Worm (Caenorhabditis elegans): Measurements from ENCODE around the gene Y57G11C.43.

Y57G11C.43 gene

DNA sequence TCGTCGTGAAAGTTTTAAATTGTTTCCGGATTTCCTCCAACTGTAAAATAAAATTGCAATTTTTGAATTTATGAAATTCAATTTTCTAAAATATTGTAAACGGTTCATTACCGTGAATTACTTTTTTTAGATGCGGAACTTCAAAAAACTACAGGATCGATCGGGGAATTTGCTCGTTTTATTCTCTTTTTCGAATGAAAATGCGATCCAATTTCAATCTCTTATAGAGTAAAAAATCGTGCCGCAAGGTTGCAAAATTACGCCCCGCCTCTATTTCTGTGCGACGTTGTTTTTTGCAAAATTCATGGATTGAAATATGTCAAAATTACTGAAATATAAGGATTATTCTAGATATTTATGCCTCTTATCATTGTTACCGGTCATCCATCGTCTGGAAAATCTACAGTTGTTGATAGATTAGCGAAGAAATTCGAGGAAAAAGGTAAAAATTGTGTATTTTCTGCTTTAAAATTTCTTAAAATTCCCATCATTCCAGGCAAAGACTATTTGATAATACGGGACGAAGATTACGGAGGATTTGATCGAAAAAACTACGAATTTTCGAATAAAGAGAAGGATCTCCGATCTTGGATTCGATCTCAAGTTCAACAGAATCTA is at the start of gene Y57G11C.43:
Y57G11C.43 (plus strand) TSS at position 224 of the 618 bp plus-strand sequence.
- TF ChIP-seq lin-14 (GFP tag; optimal IDR thresholded peaks at IDR 0.05) = no peak
- no peak for TF ChIP-seq elt-2 (tag; optimal IDR thresholded peaks at IDR 0.05)
- no peak for TF ChIP-seq ama-1 (optimal IDR thresholded peaks at IDR 0.05)
- TF ChIP-seq mep-1 (tag; optimal IDR thresholded peaks at IDR 0.05) = no peak
- no peak for TF ChIP-seq aly-2 (tag; optimal IDR thresholded peaks at IDR 0.05)
- TF ChIP-seq nhr-11 (tag; optimal IDR thresholded peaks at IDR 0.05) = no peak
- no peak for TF ChIP-seq nhr-85 (tag)
- TF ChIP-seq irx-1 (tag; optimal IDR thresholded peaks at IDR 0.05) = no peak
- TF ChIP-seq lir-3 (tag; optimal IDR thresholded peaks at IDR 0.05; ENCODE audit: poor library complexity) = no peak
- TF ChIP-seq ceh-8 (GFP tag; optimal IDR thresholded peaks at IDR 0.05) = no peak
- no peak for TF ChIP-seq pag-3 (tag; optimal IDR thresholded peaks at IDR 0.05; ENCODE audit: borderline replicate concordance, insufficient read depth)
- no peak for TF ChIP-seq efl-1 (optimal IDR thresholded peaks at IDR 0.05)
- TF ChIP-seq efl-1 (GFP tag; optimal IDR thresholded peaks at IDR 0.05 in 1 of 2) = no peak
- TF ChIP-seq sptf-1 (tag; optimal IDR thresholded peaks at IDR 0.05) = no peak
- TF ChIP-seq nhr-71 (tag; optimal IDR thresholded peaks at IDR 0.05) = no peak
- TF ChIP-seq ets-5 (GFP tag; IDR thresholded peaks at IDR 0.05) = no peak
- no peak for TF ChIP-seq fkh-4 (tag; optimal IDR thresholded peaks at IDR 0.05; ENCODE audit: borderline replicate concordance)
- no peak for TF ChIP-seq unc-62 (GFP tag; optimal IDR thresholded peaks at IDR 0.05)

DNA sequence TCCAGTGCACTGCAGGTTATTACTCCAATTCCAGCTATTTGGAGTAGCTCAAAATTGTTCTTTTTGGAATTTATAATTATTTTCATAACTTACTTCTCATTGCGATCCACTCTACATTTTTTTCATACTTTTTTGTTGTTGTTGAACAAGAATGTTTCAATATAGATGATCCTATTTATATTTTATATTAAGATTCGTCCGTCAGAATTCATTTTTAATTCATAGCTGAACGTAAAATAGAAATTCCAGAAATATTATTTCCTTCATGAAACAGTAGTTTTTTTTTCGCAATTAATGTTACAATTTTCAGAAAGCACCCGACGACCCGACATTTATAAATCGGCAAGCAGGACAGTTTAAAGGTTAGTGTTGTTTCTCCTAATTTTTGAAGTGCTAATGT is 41.0 kb upstream of the Y57G11C.43 start, which contains the start of gene Y57G11C.42:
Y57G11C.42 (plus strand) TSS at position 301 of the 400 bp plus-strand sequence.
- TF ChIP-seq unc-62 (GFP tag; optimal IDR thresholded peaks at IDR 0.05) (no peak), vab-15 (tag; optimal IDR thresholded peaks at IDR 0.05) (no peak), C34B4.2 (tag; optimal IDR thresholded peaks at IDR 0.05) (no peak), nhr-11 (tag; optimal IDR thresholded peaks at IDR 0.05) (no peak), ces-1 (GFP tag; optimal IDR thresholded peaks at IDR 0.05) (no peak), lsy-2 (tag; optimal IDR thresholded peaks at IDR 0.05) (no peak), lin-14 (GFP tag; optimal IDR thresholded peaks at IDR 0.05) (no peak), hpl-2 (GFP tag; optimal IDR thresholded peaks at IDR 0.05) (no peak), aly-2 (tag; optimal IDR thresholded peaks at IDR 0.05) (no peak), nhr-84 (tag; optimal IDR thresholded peaks at IDR 0.05) (no peak), swsn-7 (tag; optimal IDR thresholded peaks at IDR 0.05) (no peak), mep-1 (tag; optimal IDR thresholded peaks at IDR 0.05) (no peak)

- TF ChIP-seq tbx-2 (tag; optimal IDR thresholded peaks at IDR 0.05) (no peak), pax-3 (tag; optimal IDR thresholded peaks at IDR 0.05) (no peak)
Observed at ce11 chrIV:14729272-14729671, 40.0 kb upstream of the Y57G11C.43 start.

DNA sequence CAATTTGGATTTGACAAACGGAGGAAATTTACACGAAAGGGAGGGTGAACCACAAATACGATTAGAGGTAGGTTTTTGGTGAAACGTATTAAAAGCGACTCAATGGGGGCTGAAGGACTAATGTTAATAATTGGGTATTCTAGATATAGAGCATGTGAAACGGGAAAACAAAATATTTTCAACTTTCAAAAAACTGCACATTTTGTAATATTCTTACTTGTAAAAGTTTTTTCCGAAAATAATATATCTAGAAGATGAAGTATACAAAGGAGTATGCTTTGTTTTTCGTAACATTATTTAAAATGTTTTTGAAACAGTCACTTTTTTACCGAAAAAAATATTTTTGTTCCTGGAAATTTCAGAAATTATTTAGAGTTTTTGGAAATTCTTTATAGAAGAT is 27.3 kb upstream of the Y57G11C.43 start:
- TF ChIP-seq ceh-88 (GFP tag; IDR thresholded peaks at IDR 0.05) = no peak
- no peak for TF ChIP-seq nhr-20 (tag; optimal IDR thresholded peaks at IDR 0.05)
- no peak for TF ChIP-seq unc-30 (tag; optimal IDR thresholded peaks at IDR 0.05)
- no peak for TF ChIP-seq zip-4 (GFP tag; optimal IDR thresholded peaks at IDR 0.05)

ce11 chrIV:14754912-14755311 is 14.3 kb upstream of the Y57G11C.43 start, which contains the start of gene Y57G11C.499:
Gene Y57G11C.499, minus strand, starts transcription at chrIV:14754934.
- no peak for TF ChIP-seq nhr-90 (tag; optimal IDR thresholded peaks at IDR 0.05; ENCODE audit: poor library complexity)
- no peak for TF ChIP-seq lin-39 (tag; optimal IDR thresholded peaks at IDR 0.05)
- TF ChIP-seq ztf-4 (tag; optimal IDR thresholded peaks at IDR 0.05) = no peak
- TF ChIP-seq aly-2 (tag; optimal IDR thresholded peaks at IDR 0.05) = no peak
- TF ChIP-seq Y116A8C.19 (tag; optimal IDR thresholded peaks at IDR 0.05; ENCODE audit: borderline replicate concordance) = no peak
- TF ChIP-seq lin-14 (GFP tag; optimal IDR thresholded peaks at IDR 0.05) = no peak
- TF ChIP-seq pag-3 (tag; optimal IDR thresholded peaks at IDR 0.05; ENCODE audit: borderline replicate concordance, insufficient read depth) = no peak
- TF ChIP-seq unc-130 (tag; optimal IDR thresholded peaks at IDR 0.05) = no peak
- no peak for TF ChIP-seq F16B12.6 (tag; optimal IDR thresholded peaks at IDR 0.05)
- no peak for TF ChIP-seq efl-3 (GFP tag; optimal IDR thresholded peaks at IDR 0.05)
- no peak for TF ChIP-seq unc-62 (GFP tag; optimal IDR thresholded peaks at IDR 0.05)
- TF ChIP-seq egl-13 (tag; optimal IDR thresholded peaks at IDR 0.05) = no peak
- no peak for TF ChIP-seq grh-1 (GFP tag; IDR thresholded peaks at IDR 0.05)
- TF ChIP-seq hlh-4 (tag; optimal IDR thresholded peaks at IDR 0.05) = no peak
- no peak for TF ChIP-seq C16A3.4 (tag; optimal IDR thresholded peaks at IDR 0.05)
- no peak for TF ChIP-seq lsy-2 (tag; optimal IDR thresholded peaks at IDR 0.05)
- TF ChIP-seq ceh-88 (GFP tag; IDR thresholded peaks at IDR 0.05) = no peak

All from whole organism, L1 larva.